Worm (Caenorhabditis elegans) whole organism, L4/young adult: ENCODE data around the gene nhr-204.

ENCODE experiments used
- dao-5 ChIP-seq: sonication (generic microtip); optimal IDR thresholded peaks from 2 replicates; lab custom pipeline; 2016; ENCODE audit warnings: missing genotype, missing genetic modification characterization, moderate library complexity, missing compliant biosample characterization
- him-1 ChIP-seq: sonication (generic microtip); optimal IDR thresholded peaks from 2 replicates; lab custom pipeline; 2016; ENCODE audit warnings: missing genotype, missing genetic modification reagents, missing genetic modification characterization, missing compliant biosample characterization

ce11 chrV:237012-237411 is 21.6 kb downstream of the nhr-204 start:
- TF ChIP-seq dao-5 (tag; lab: Kevin White, UChicago) = no peak
- TF ChIP-seq him-1 (tag; lab: Kevin White, UChicago) = no peak
